Worm (Caenorhabditis elegans): ENCODE data around the gene ZC443.1.

ce11 chrV:12795927-12796326 lies 14.0 kb downstream of the ZC443.1 start:
- no peak for TF ChIP-seq ztf-23 (GFP tag; IDR thresholded peaks at IDR 0.05)
- TF ChIP-seq flt-1 (GFP tag; IDR thresholded peaks at IDR 0.05) = no peak

Data from whole organism, midembryonic.